Worm (Caenorhabditis elegans) whole organism, L2 larva: ENCODE measurements around the gene Y48A6C.8.

Experiments
- elt-3 ChIP-seq: sonication (generic microtip); optimal IDR thresholded peaks from 2 replicates; lab custom pipeline; 2017; ENCODE audit warnings: missing biosample characterization, missing genetic modification characterization
- fos-1 ChIP-seq: fragments of 150-350 bp; optimal IDR thresholded peaks from 2 replicates; lab custom pipeline; 2014; ENCODE audit warnings: missing biosample characterization, missing genetic modification characterization
- lin-11 ChIP-seq: fragments of 150-350 bp; sonication (generic microtip); optimal IDR thresholded peaks from 2 replicates; lab custom pipeline; 2014; ENCODE audit warnings: missing biosample characterization, missing genetic modification characterization, inconsistent platforms, mixed read lengths
- mbf-1 ChIP-seq: sonication (generic microtip); optimal IDR thresholded peaks from 2 replicates; lab custom pipeline; 2017; ENCODE audit warnings: missing biosample characterization, missing genetic modification characterization
- nhr-11 ChIP-seq: fragments of 150-350 bp; optimal IDR thresholded peaks from 2 replicates; lab custom pipeline; 2014; ENCODE audit warnings: missing biosample characterization, missing genetic modification characterization
- nhr-12 ChIP-seq: fragments of 150-350 bp; optimal IDR thresholded peaks from 2 replicates; lab custom pipeline; 2014; ENCODE audit warnings: missing biosample characterization, missing genetic modification characterization
- skn-1 ChIP-seq: sonication (generic microtip); optimal IDR thresholded peaks from 2 replicates; lab custom pipeline; 2017; ENCODE audit warnings: missing biosample characterization, missing genetic modification characterization
- snpc-4 ChIP-seq: fragments of 150-350 bp; optimal IDR thresholded peaks from 2 replicates; lab custom pipeline; 2014; ENCODE audit warnings: missing biosample characterization, missing genetic modification characterization
- ztf-1 ChIP-seq: fragments of 200-800 bp; sonication (Bioruptor generic); conservative IDR thresholded peaks from 2 replicates; pipeline ENCODE4 v1.3.6; 2022; ENCODE audit warnings: missing genetic modification characterization, missing compliant biosample characterization

DNA sequence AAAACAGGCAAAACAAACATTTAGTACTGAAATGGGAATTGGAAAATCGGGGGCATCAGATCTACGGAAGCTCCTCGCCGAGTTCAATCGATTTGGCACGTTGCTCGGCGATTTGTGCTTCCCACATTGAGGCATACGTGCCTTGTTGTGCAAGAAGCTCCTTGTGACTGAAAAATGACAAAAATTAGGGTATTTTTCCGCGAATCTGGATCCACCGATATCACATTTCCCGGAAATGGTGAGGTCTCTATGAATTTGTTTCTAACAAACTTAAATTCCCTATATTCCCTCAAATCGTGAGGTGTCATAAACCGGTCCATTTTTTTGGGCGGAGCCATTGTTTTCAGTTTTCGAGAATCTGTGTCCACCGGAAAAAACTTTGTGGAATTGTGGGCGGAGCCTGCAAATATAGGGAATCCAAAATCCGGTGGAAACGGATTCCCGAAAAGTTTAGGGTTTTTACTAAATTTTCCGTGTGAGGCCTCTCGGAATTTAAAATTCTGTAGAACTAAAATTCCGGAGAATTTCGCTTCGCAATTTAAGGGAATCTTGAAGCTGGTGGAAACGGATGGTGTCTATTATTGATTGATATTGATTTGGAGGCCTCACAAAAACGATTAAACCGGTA is 35.7 kb downstream of the Y48A6C.8 start:
- TF ChIP-seq mbf-1 (tag; lab: Kevin White, UChicago) (no peak), snpc-4 (tag; lab: Kevin White, UChicago) (no peak), nhr-11 (no peak), ztf-1 (0 out of 2 replicates have a peak, but pooled peaks have one; percentile 77), lin-11 (tag; lab: Kevin White, UChicago) (no peak), skn-1 (no peak), elt-3 (tag; lab: Kevin White, UChicago) (no peak), nhr-12 (tag; lab: Kevin White, UChicago) (no peak), fos-1 (tag; lab: Kevin White, UChicago) (no peak)
